Worm (Caenorhabditis elegans): Measurements from ENCODE around the gene F38A1.9.

ce11 chrIV:1275910-1276309 is 30.8 kb upstream of the F38A1.9 start:
- TF ChIP-seq blmp-1 (tag; optimal IDR thresholded peaks at IDR 0.05) (no peak), sem-2 (GFP tag; optimal IDR thresholded peaks at IDR 0.05) (no peak)

All from whole organism, mixed stage, embryonic.